Comparison of ENCODE assay signal across 1 fruit fly cellular context in the genomic region with DNA sequence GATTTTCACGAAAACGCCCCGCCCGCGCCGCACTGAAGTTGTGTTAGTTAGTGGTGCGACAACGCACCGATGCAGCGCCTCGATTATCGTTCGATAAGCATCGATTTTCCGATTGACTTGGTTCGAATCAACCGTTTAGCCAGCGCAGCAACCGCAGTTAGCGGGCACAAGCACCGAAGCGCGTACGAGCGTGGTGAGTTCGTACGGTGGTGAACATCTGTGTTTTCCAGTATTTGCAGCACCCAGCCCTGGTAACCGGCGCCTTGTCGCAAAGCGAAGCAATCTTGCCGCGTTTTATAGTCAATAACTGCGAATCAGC.
A peak's percentile ranks its signal among the peaks of the same experiment; 100 is the strongest.
TF ChIP-seq lines count a peak whose summit lies in the region.

A gene (minus strand): TSS at position 71 of the 319 bp plus-strand sequence.
A gene (plus strand): TSS at position 226 of the 319 bp plus-strand sequence.

TF ChIP-seq in whole organism, embryonic, 481 proteins besides CTCF, POLR2A, EP300 and RAD21 (continued from another document):
- no peak for TF ChIP-seq CG5245 (GFP tag; optimal IDR thresholded peaks at IDR 0.05; lab: Kevin White, UChicago)
- peak; percentile 89 for TF ChIP-seq CG13287 (GFP tag; IDR thresholded peaks at IDR 0.05; lab: Robert Waterston, UW; ENCODE audit: partially characterized antibody)
- TF ChIP-seq ato (GFP tag; IDR thresholded peaks at IDR 0.05; lab: Robert Waterston, UW; ENCODE audit: partially characterized antibody), result peak; percentile 72; the same call in 1 of the 2 replicates
- peak; percentile 24 for TF ChIP-seq gcm2 (GFP tag; optimal IDR thresholded peaks at IDR 0.05; lab: Kevin White, UChicago)
- TF ChIP-seq CG15514 (GFP tag; optimal IDR thresholded peaks at IDR 0.05; lab: Kevin White, UChicago), result peak; percentile 94
- TF ChIP-seq CG11398 (GFP tag; optimal IDR thresholded peaks at IDR 0.05; lab: Kevin White, UChicago), result peak; percentile 23
- TF ChIP-seq dmrt11E (tag; optimal IDR thresholded peaks at IDR 0.05; lab: Kevin White, UChicago), result no peak
- TF ChIP-seq ci (GFP tag; IDR thresholded peaks at IDR 0.05; lab: Robert Waterston, UW), result peak; percentile 69; the same call in 2 of the 3 replicates
- peak; percentile 67 for TF ChIP-seq trem (tag; optimal IDR thresholded peaks at IDR 0.05; lab: Kevin White, UChicago)
- TF ChIP-seq gce (GFP tag; IDR thresholded peaks at IDR 0.05; lab: Robert Waterston, UW), result 0 out of 3 replicates have a peak, but pooled peaks have one; percentile 29
- TF ChIP-seq dmrt99B (tag; optimal IDR thresholded peaks at IDR 0.05; lab: Kevin White, UChicago), result no peak
- peak; percentile 8 for TF ChIP-seq NfI (GFP tag; optimal IDR thresholded peaks at IDR 0.05; lab: Kevin White, UChicago)
- TF ChIP-seq hkb (optimal IDR thresholded peaks at IDR 0.05; lab: Kevin White, UChicago), result no peak
- peak; percentile 38; the same call in 1 of the 2 replicates for TF ChIP-seq hkb (GFP tag; IDR thresholded peaks at IDR 0.05; lab: Robert Waterston, UW)
- peak; percentile 60 for TF ChIP-seq crol (GFP tag; IDR thresholded peaks at IDR 0.05; lab: Robert Waterston, UW)
- peak; percentile 2 for TF ChIP-seq tx (GFP tag; optimal IDR thresholded peaks at IDR 0.05; lab: Kevin White, UChicago)
- peak; percentile 70 for TF ChIP-seq CG10267 (tag; optimal IDR thresholded peaks at IDR 0.05; lab: Kevin White, UChicago)
- TF ChIP-seq dm (GFP tag; optimal IDR thresholded peaks at IDR 0.05; lab: Kevin White, UChicago), result peak; percentile 64
- TF ChIP-seq CG34376 (GFP tag; optimal IDR thresholded peaks at IDR 0.05; lab: Kevin White, UChicago), result peak; percentile 24
- peak; percentile 63 for TF ChIP-seq Dad (GFP tag; optimal IDR thresholded peaks at IDR 0.05; lab: Kevin White, UChicago)
- no peak for TF ChIP-seq CG6654 (GFP tag; optimal IDR thresholded peaks at IDR 0.05; lab: Kevin White, UChicago)
- TF ChIP-seq Doc3 (GFP tag; IDR thresholded peaks at IDR 0.05; lab: Robert Waterston, UW; ENCODE audit: partially characterized antibody), result peak; percentile 57; the same call in 1 of the 3 replicates
- TF ChIP-seq twi (tag; optimal IDR thresholded peaks at IDR 0.05; lab: Kevin White, UChicago), result no peak
- TF ChIP-seq CG3847 (GFP tag; IDR thresholded peaks at IDR 0.05; lab: Robert Waterston, UW), result peak; percentile 52; the same call in 1 of the 2 replicates
- no peak for TF ChIP-seq CG17359 (tag; optimal IDR thresholded peaks at IDR 0.05; lab: Kevin White, UChicago)
- TF ChIP-seq chif (GFP tag; optimal IDR thresholded peaks at IDR 0.05; lab: Kevin White, UChicago), result peak in 1 of 2 experiments; percentile 57
- no peak for TF ChIP-seq CG18764 (GFP tag; optimal IDR thresholded peaks at IDR 0.05; lab: Kevin White, UChicago)
- peak; percentile 61 for TF ChIP-seq CHES-1-like (GFP tag; optimal IDR thresholded peaks at IDR 0.05; lab: Kevin White, UChicago)
- peak; percentile 75 for TF ChIP-seq Myb (GFP tag; optimal IDR thresholded peaks at IDR 0.05; lab: Kevin White, UChicago)
- TF ChIP-seq sob (GFP tag; IDR thresholded peaks at IDR 0.05; lab: Robert Waterston, UW), result peak; percentile 76
- no peak for TF ChIP-seq pb (GFP tag; optimal IDR thresholded peaks at IDR 0.05; lab: Kevin White, UChicago)
- TF ChIP-seq dan (GFP tag; IDR thresholded peaks at IDR 0.05; lab: Robert Waterston, UW), result no peak
- TF ChIP-seq HLH3B (GFP tag; IDR thresholded peaks at IDR 0.05; lab: Robert Waterston, UW), result no peak
- peak; percentile 9 for TF ChIP-seq CG31365 (tag; optimal IDR thresholded peaks at IDR 0.05; lab: Kevin White, UChicago)
- TF ChIP-seq CG13624 (GFP tag; optimal IDR thresholded peaks at IDR 0.05; lab: Kevin White, UChicago), result peak; percentile 62
- TF ChIP-seq CG34422 (GFP tag; IDR thresholded peaks at IDR 0.05; lab: Robert Waterston, UW), result peak; percentile 69; the same call in 2 of the 3 replicates
- no peak for TF ChIP-seq CG8281 (tag; optimal IDR thresholded peaks at IDR 0.05; lab: Kevin White, UChicago)
- TF ChIP-seq zen (tag; optimal IDR thresholded peaks at IDR 0.05; lab: Kevin White, UChicago), result peak; percentile 25
- peak; percentile 42 for TF ChIP-seq HLH54F (GFP tag; optimal IDR thresholded peaks at IDR 0.05; lab: Kevin White, UChicago)
- TF ChIP-seq Sry-β (GFP tag; optimal IDR thresholded peaks at IDR 0.05; lab: Kevin White, UChicago), result no peak
- peak; percentile 84 for TF ChIP-seq knrl (GFP tag; IDR thresholded peaks at IDR 0.05; lab: Robert Waterston, UW; ENCODE audit: partially characterized antibody)
- no peak for TF ChIP-seq abd-A (tag; optimal IDR thresholded peaks at IDR 0.05; lab: Kevin White, UChicago)
- no peak for TF ChIP-seq CG4404 (GFP tag; IDR thresholded peaks at IDR 0.05; lab: Robert Waterston, UW)
- TF ChIP-seq Max (GFP tag; optimal IDR thresholded peaks at IDR 0.05; lab: Kevin White, UChicago), result peak; percentile 10
- peak; percentile 37 for TF ChIP-seq Adf1 (GFP tag; IDR thresholded peaks at IDR 0.05; lab: Robert Waterston, UW)
- TF ChIP-seq CG15269 (tag; optimal IDR thresholded peaks at IDR 0.05; lab: Kevin White, UChicago), result no peak
- no peak for TF ChIP-seq CG10431 (GFP tag; optimal IDR thresholded peaks at IDR 0.05; lab: Kevin White, UChicago)
- TF ChIP-seq CG14441 (GFP tag; IDR thresholded peaks at IDR 0.05; lab: Robert Waterston, UW), result no peak
- TF ChIP-seq Ptx1 (GFP tag; IDR thresholded peaks at IDR 0.05; lab: Robert Waterston, UW), result no peak
- no peak for TF ChIP-seq psq (GFP tag; optimal IDR thresholded peaks at IDR 0.05; lab: Kevin White, UChicago)
- peak; percentile 25 for TF ChIP-seq Bteb2 (GFP tag; optimal IDR thresholded peaks at IDR 0.05; lab: Kevin White, UChicago)
- peak; percentile 97 for TF ChIP-seq Neu2 (GFP tag; optimal IDR thresholded peaks at IDR 0.05; lab: Kevin White, UChicago; ENCODE audit: borderline replicate concordance)
- no peak for TF ChIP-seq Optix (GFP tag; IDR thresholded peaks at IDR 0.05; lab: Robert Waterston, UW)
- 0 out of 2 replicates have a peak, but pooled peaks have one; percentile 21 for TF ChIP-seq CG17328 (GFP tag; IDR thresholded peaks at IDR 0.05; lab: Robert Waterston, UW)
- peak; percentile 80 for TF ChIP-seq CG8290 (GFP tag; optimal IDR thresholded peaks at IDR 0.05; lab: Kevin White, UChicago)
- no peak for TF ChIP-seq CG8290 (tag; optimal IDR thresholded peaks at IDR 0.05; lab: Kevin White, UChicago)
- TF ChIP-seq CG2678 (tag; optimal IDR thresholded peaks at IDR 0.05; lab: Kevin White, UChicago), result no peak
- TF ChIP-seq CG10209 (GFP tag; optimal IDR thresholded peaks at IDR 0.05; lab: Kevin White, UChicago), result no peak
- TF ChIP-seq Sin3A (optimal IDR thresholded peaks at IDR 0.05; lab: Kevin White, UChicago), result peak; percentile 57
- peak; percentile 72 for TF ChIP-seq Dp (GFP tag; optimal IDR thresholded peaks at IDR 0.05; lab: Kevin White, UChicago)
- TF ChIP-seq hb (GFP tag; IDR thresholded peaks at IDR 0.05; lab: Robert Waterston, UW; ENCODE audit: partially characterized antibody), result peak; percentile 68; the same call in 1 of the 3 replicates
- TF ChIP-seq rib (GFP tag; IDR thresholded peaks at IDR 0.05; lab: Robert Waterston, UW), result no peak
- TF ChIP-seq CG3838 (GFP tag; optimal IDR thresholded peaks at IDR 0.05; lab: Kevin White, UChicago), result no peak
- 0 out of 2 replicates have a peak, but pooled peaks have one; percentile 8 for TF ChIP-seq CG11247 (GFP tag; IDR thresholded peaks at IDR 0.05; lab: Robert Waterston, UW)
- peak in 1 of 2 experiments; percentile 60 for TF ChIP-seq Hr51 (GFP tag; optimal IDR thresholded peaks at IDR 0.05; lab: Kevin White, UChicago)
- no peak for TF ChIP-seq CG2712 (tag; optimal IDR thresholded peaks at IDR 0.05; lab: Kevin White, UChicago)
- TF ChIP-seq pum (GFP tag; optimal IDR thresholded peaks at IDR 0.05; lab: Kevin White, UChicago), result peak; percentile 27
- peak; percentile 95 for TF ChIP-seq Med (GFP tag; lab: Kevin White, UChicago)
- TF ChIP-seq jumu (GFP tag; optimal IDR thresholded peaks at IDR 0.05; lab: Kevin White, UChicago), result peak; percentile 65
- peak; percentile 40 for TF ChIP-seq eyg (GFP tag; optimal IDR thresholded peaks at IDR 0.05; lab: Kevin White, UChicago)
- TF ChIP-seq ems (GFP tag; optimal IDR thresholded peaks at IDR 0.05; lab: Kevin White, UChicago), result peak; percentile 45
- TF ChIP-seq BEAF-32 (GFP tag; optimal IDR thresholded peaks at IDR 0.05; lab: Kevin White, UChicago), result peak; percentile 78
- TF ChIP-seq Bgb (GFP tag; IDR thresholded peaks at IDR 0.05; lab: Robert Waterston, UW; ENCODE audit: partially characterized antibody), result peak; percentile 92
- TF ChIP-seq Dref (GFP tag; IDR thresholded peaks at IDR 0.05; lab: Robert Waterston, UW), result peak; percentile 98
- no peak for TF ChIP-seq ERR (GFP tag; optimal IDR thresholded peaks at IDR 0.05; lab: Kevin White, UChicago)
- TF ChIP-seq CG7372 (GFP tag; IDR thresholded peaks at IDR 0.05; lab: Robert Waterston, UW), result no peak
- no peak for TF ChIP-seq wor (GFP tag; IDR thresholded peaks at IDR 0.05; lab: Robert Waterston, UW)
- TF ChIP-seq esg (GFP tag; conservative IDR thresholded peaks at IDR 0.05; lab: Robert Waterston, UW), result no peak
- TF ChIP-seq CG6791 (GFP tag; IDR thresholded peaks at IDR 0.05; lab: Robert Waterston, UW; ENCODE audit: partially characterized antibody), result peak; percentile 86
- TF ChIP-seq sna (GFP tag; IDR thresholded peaks at IDR 0.05; lab: Robert Waterston, UW; ENCODE audit: partially characterized antibody), result peak; percentile 75
- 0 out of 2 replicates have a peak, but pooled peaks have one; percentile 37 for TF ChIP-seq E2f1 (GFP tag; IDR thresholded peaks at IDR 0.05; lab: Robert Waterston, UW)
- TF ChIP-seq CG2120 (GFP tag; optimal IDR thresholded peaks at IDR 0.05; lab: Kevin White, UChicago), result peak; percentile 54
- no peak for TF ChIP-seq Trl (optimal IDR thresholded peaks at IDR 0.05; lab: Kevin White, UChicago)
- TF ChIP-seq Trl (GFP tag; optimal IDR thresholded peaks at IDR 0.05; lab: Kevin White, UChicago), result peak; percentile 30
- TF ChIP-seq chm (GFP tag; IDR thresholded peaks at IDR 0.05; lab: Robert Waterston, UW), result peak; percentile 59
- TF ChIP-seq bcd (GFP tag; optimal IDR thresholded peaks at IDR 0.05; lab: Kevin White, UChicago), result peak; percentile 33
- TF ChIP-seq mam (GFP tag; optimal IDR thresholded peaks at IDR 0.05; lab: Kevin White, UChicago), result peak; percentile 47
- TF ChIP-seq Ets97D (GFP tag; optimal IDR thresholded peaks at IDR 0.05; lab: Kevin White, UChicago), result peak; percentile 92
- TF ChIP-seq Hey (tag; optimal IDR thresholded peaks at IDR 0.05; lab: Kevin White, UChicago), result no peak
- no peak for TF ChIP-seq Aef1 (GFP tag; IDR thresholded peaks at IDR 0.05; lab: Robert Waterston, UW)
- TF ChIP-seq Nf-YA (GFP tag; IDR thresholded peaks at IDR 0.05; lab: Robert Waterston, UW), result no peak
- no peak for TF ChIP-seq fd102C (GFP tag; optimal IDR thresholded peaks at IDR 0.05; lab: Kevin White, UChicago)
